Fruit fly (Drosophila melanogaster) whole organism, embryonic: ENCODE data around the gene Kyat.

Experiments used
- CG10267 ChIP-seq: fragments of 200-800 bp; sonication (Bioruptor generic); optimal IDR thresholded peaks from 2 replicates; lab custom pipeline; 2018; ENCODE audit warnings: missing biosample characterization, mild to moderate bottlenecking, missing genetic modification characterization, moderate library complexity
- CG2202 ChIP-seq: fragments of 200-800 bp; sonication (Bioruptor generic); optimal IDR thresholded peaks from 2 replicates; lab custom pipeline; 2018; ENCODE audit warnings: missing biosample characterization, mild to moderate bottlenecking, missing genetic modification characterization
- CG4404 ChIP-seq: fragments of 200-800 bp; sonication (Bioruptor generic); IDR thresholded peaks from 2 replicates; pipeline ENCODE4 v1.3.6; 2022; ENCODE audit warnings: missing biosample characterization, missing genetic modification characterization
- Fer2 ChIP-seq: fragments of 200-800 bp; sonication (Bioruptor generic); optimal IDR thresholded peaks from 2 replicates; lab custom pipeline; 2018; ENCODE audit warnings: missing biosample characterization, mild to moderate bottlenecking, missing genetic modification characterization, moderate library complexity
- Hey ChIP-seq: fragments of 200-800 bp; sonication (Bioruptor generic); optimal IDR thresholded peaks from 3 replicates; lab custom pipeline; 2018; ENCODE audit warnings: missing biosample characterization, mild to moderate bottlenecking, missing genetic modification characterization
- Stat92E ChIP-seq, 3 experiments: fragments of >200 bp in 2 of 3; fragments of 200-800 bp in 1 of 3; sonication (Bioruptor generic) in 1 of 3; optimal IDR thresholded peaks; 2 replicates each; lab custom pipeline; 2017 to 2019; ENCODE audit warnings: missing biosample characterization in 3 of 3, missing genetic modification characterization in 3 of 3, mild to moderate bottlenecking in 1 of 3, moderate library complexity in 1 of 3
- cg ChIP-seq: fragments of 200-800 bp; sonication (Bioruptor generic); optimal IDR thresholded peaks from 3 replicates; lab custom pipeline; 2019; ENCODE audit warnings: missing biosample characterization, mild to moderate bottlenecking, missing genetic modification characterization, moderate library complexity
- oc ChIP-seq: fragments of 200-800 bp; sonication (Bioruptor generic); optimal IDR thresholded peaks from 2 replicates; lab custom pipeline; 2018; ENCODE audit warnings: missing biosample characterization, mild to moderate bottlenecking, missing genetic modification characterization, moderate library complexity

DNA sequence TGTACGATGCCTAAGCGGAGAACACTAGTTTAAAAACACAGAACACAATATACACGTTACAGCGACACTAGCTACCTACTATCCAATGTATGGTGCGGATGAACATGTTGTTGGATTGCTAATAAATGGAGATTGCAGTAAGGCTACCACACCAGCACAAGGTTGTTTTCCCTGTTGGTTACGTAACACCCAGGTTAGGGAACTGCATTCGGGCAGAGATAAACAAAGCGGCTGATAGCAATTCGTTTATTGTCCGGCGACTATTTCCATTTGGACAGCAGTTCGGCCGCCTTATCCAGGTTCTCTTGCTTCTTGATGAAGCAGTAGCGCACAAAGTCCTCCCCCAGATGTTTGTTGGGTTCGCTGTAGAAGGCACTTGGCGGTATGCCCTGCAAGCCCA, 2.1 kb downstream of the Kyat start:
- TF ChIP-seq CG10267 (tag; lab: Kevin White, UChicago) (no peak), Hey (tag; lab: Kevin White, UChicago) (no peak), CG2202 (tag; lab: Kevin White, UChicago) (no peak), CG4404 (GFP tag; lab: Robert Waterston, UW) (no peak), Stat92E (GFP tag; optimal IDR thresholded peaks at IDR 0.05; lab: Kevin White, UChicago) (no peak), cg (GFP tag; lab: Kevin White, UChicago) (no peak), oc (tag; lab: Kevin White, UChicago) (no peak), Fer2 (tag; lab: Kevin White, UChicago) (no peak)
